Fruit fly (Drosophila melanogaster): ENCODE measurements around the gene Hs6st.

The Hs6st gene

dm6 chr3R:19915312-19915711, 93.0 kb downstream of the Hs6st start, which contains the start of the genes Xport-A and Xport-B:
Gene Xport-A, minus strand, starts transcription at chr3R:19915412.
Gene Xport-B, minus strand, starts transcription at chr3R:19915412.
- no peak for TF ChIP-seq Hr83 (GFP tag; optimal IDR thresholded peaks at IDR 0.05; ENCODE audit: poor library complexity, severe bottlenecking)
- TF ChIP-seq Hr78 (GFP tag; optimal IDR thresholded peaks at IDR 0.05) = no peak
- no peak for TF ChIP-seq rgr (GFP tag; optimal IDR thresholded peaks at IDR 0.05)
- TF ChIP-seq Jra (GFP tag; optimal IDR thresholded peaks at IDR 0.05) = no peak
- no peak for TF ChIP-seq usp (GFP tag; optimal IDR thresholded peaks at IDR 0.05)
- no peak for TF ChIP-seq fru (GFP tag; optimal IDR thresholded peaks at IDR 0.05)
- no peak for TF ChIP-seq pan (optimal IDR thresholded peaks at IDR 0.05)
- no peak for TF ChIP-seq brk (GFP tag; optimal IDR thresholded peaks at IDR 0.05)

- TF ChIP-seq jim (GFP tag; optimal IDR thresholded peaks at IDR 0.05) = no peak
- no peak for TF ChIP-seq Rel (GFP tag; optimal IDR thresholded peaks at IDR 0.05)
- no peak for TF ChIP-seq Rel (tag; optimal IDR thresholded peaks at IDR 0.05)
- no peak for TF ChIP-seq Hr83 (GFP tag; optimal IDR thresholded peaks at IDR 0.05; ENCODE audit: poor library complexity, severe bottlenecking)
- TF ChIP-seq pan (optimal IDR thresholded peaks at IDR 0.05) = no peak
- TF ChIP-seq Mio (GFP tag; optimal IDR thresholded peaks at IDR 0.05) = no peak
- no peak for TF ChIP-seq rgr (GFP tag; optimal IDR thresholded peaks at IDR 0.05)
- no peak for TF ChIP-seq sage (GFP tag; optimal IDR thresholded peaks at IDR 0.05)
- no peak for TF ChIP-seq Dif (GFP tag; optimal IDR thresholded peaks at IDR 0.05; ENCODE audit: partially characterized antibody)
These were observed 97.3 kb downstream of the Hs6st start for dm6 chr3R:19911030-19911429.

DNA sequence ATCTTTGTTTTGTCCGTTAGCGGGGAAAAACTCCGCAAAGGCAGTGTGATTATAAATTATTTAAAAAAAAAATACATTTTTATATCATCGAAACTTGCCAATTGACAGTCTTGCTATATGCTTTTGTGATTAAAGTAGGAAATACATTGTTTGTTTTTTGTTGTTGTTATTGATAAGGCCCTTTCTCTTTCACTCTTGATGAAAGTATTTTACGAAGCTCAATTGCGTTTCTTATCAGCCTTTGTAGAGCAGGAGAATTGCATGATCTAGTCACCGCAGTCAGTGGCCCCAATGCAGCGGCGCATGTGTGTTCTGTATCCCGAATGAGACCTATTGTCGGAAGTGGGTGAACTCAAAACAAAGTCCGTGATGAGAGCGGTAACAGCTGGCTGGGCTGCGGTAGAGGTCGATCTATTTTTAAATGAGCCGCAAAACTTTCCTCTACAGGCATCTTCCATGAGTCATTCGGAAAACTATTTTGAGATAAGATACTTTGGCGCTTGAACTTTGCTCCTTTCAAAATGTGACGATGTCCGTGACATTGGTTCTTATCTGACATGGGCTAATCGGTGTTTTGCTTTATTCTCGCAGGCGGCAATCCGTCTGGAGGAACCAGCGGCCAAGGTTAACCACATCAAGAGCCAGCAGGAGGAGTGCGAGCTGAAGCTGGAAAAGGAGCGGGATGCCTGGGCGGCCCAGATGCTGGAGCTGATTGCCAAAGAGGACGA, 97.8 kb downstream of the Hs6st start:
- TF ChIP-seq Rel (GFP tag; optimal IDR thresholded peaks at IDR 0.05) = no peak
- TF ChIP-seq Rel (tag; optimal IDR thresholded peaks at IDR 0.05) = peak; percentile 83
- TF ChIP-seq br (GFP tag; optimal IDR thresholded peaks at IDR 0.05) = peak; percentile 7
- TF ChIP-seq h (GFP tag; optimal IDR thresholded peaks at IDR 0.05) = no peak

- TF ChIP-seq HLH106 (tag; optimal IDR thresholded peaks at IDR 0.05) (no peak), Myc (optimal IDR thresholded peaks at IDR 0.05) (no peak), Dif (GFP tag; optimal IDR thresholded peaks at IDR 0.05; ENCODE audit: partially characterized antibody) (no peak), h (GFP tag; optimal IDR thresholded peaks at IDR 0.05) (no peak), Hr83 (GFP tag; optimal IDR thresholded peaks at IDR 0.05; ENCODE audit: poor library complexity, severe bottlenecking) (no peak), brk (GFP tag; optimal IDR thresholded peaks at IDR 0.05) (no peak), sv (GFP tag; optimal IDR thresholded peaks at IDR 0.05) (no peak), tai (GFP tag; optimal IDR thresholded peaks at IDR 0.05) (no peak)
These were observed 98.7 kb downstream of the Hs6st start for dm6 chr3R:19909541-19910182.

- TF ChIP-seq HLH106 (tag; optimal IDR thresholded peaks at IDR 0.05) (peak; percentile 40), sage (GFP tag; optimal IDR thresholded peaks at IDR 0.05) (peak; percentile 40), pan (optimal IDR thresholded peaks at IDR 0.05) (no peak), rgr (GFP tag; optimal IDR thresholded peaks at IDR 0.05) (peak; percentile 87), CG9705 (GFP tag; optimal IDR thresholded peaks at IDR 0.05) (no peak), Abd-B (GFP tag; optimal IDR thresholded peaks at IDR 0.05) (no peak), Rel (GFP tag; optimal IDR thresholded peaks at IDR 0.05) (peak; percentile 17), Rel (tag; optimal IDR thresholded peaks at IDR 0.05) (no peak), br (GFP tag; optimal IDR thresholded peaks at IDR 0.05) (peak; percentile 88), h (GFP tag; optimal IDR thresholded peaks at IDR 0.05) (peak; percentile 88), dl (GFP tag; optimal IDR thresholded peaks at IDR 0.05; ENCODE audit: insufficient read depth in 1 of 2, partially characterized antibody in 2 of 2) (no peak), N (GFP tag; optimal IDR thresholded peaks at IDR 0.05) (no peak), Myc (optimal IDR thresholded peaks at IDR 0.05) (no peak), brk (GFP tag; optimal IDR thresholded peaks at IDR 0.05) (peak; percentile 75), Dif (GFP tag; optimal IDR thresholded peaks at IDR 0.05; ENCODE audit: partially characterized antibody) (no peak), GATAd (GFP tag; optimal IDR thresholded peaks at IDR 0.05) (no peak), CrebA (GFP tag; optimal IDR thresholded peaks at IDR 0.05; ENCODE audit: borderline replicate concordance) (no peak), Hnf4 (GFP tag; optimal IDR thresholded peaks at IDR 0.05) (peak; percentile 80), Hr83 (GFP tag; optimal IDR thresholded peaks at IDR 0.05; ENCODE audit: poor library complexity, severe bottlenecking) (peak; percentile 45), jim (GFP tag; optimal IDR thresholded peaks at IDR 0.05) (no peak), lola (GFP tag; optimal IDR thresholded peaks at IDR 0.05) (no peak), dsf (GFP tag; optimal IDR thresholded peaks at IDR 0.05; ENCODE audit: borderline replicate concordance) (peak; percentile 23), CG32264 (GFP tag; optimal IDR thresholded peaks at IDR 0.05) (peak; percentile 64), Vsx2 (GFP tag; optimal IDR thresholded peaks at IDR 0.05; ENCODE audit: partially characterized antibody) (no peak), Hr78 (GFP tag; optimal IDR thresholded peaks at IDR 0.05) (no peak), dmrt93B (GFP tag; optimal IDR thresholded peaks at IDR 0.05) (peak; percentile 44), OdsH (GFP tag; optimal IDR thresholded peaks at IDR 0.05) (peak; percentile 82), Mio (GFP tag; optimal IDR thresholded peaks at IDR 0.05) (no peak), usp (GFP tag; optimal IDR thresholded peaks at IDR 0.05) (no peak), Jra (GFP tag; optimal IDR thresholded peaks at IDR 0.05) (peak; percentile 56), ey (GFP tag; optimal IDR thresholded peaks at IDR 0.05) (peak; percentile 83), Dfd (GFP tag; optimal IDR thresholded peaks at IDR 0.05) (no peak), sv (GFP tag; optimal IDR thresholded peaks at IDR 0.05) (peak; percentile 77), Sp1 (GFP tag; optimal IDR thresholded peaks at IDR 0.05) (peak; percentile 39)
These were observed 99.4 kb downstream of the Hs6st start for dm6 chr3R:19908863-19909343.

Measured in whole organism, wandering third instar larva.